Fruit fly (Drosophila melanogaster): ENCODE measurements around the gene robo2.
A peak's percentile ranks its signal among the peaks of the same experiment; 100 is the strongest.

robo2 gene

DNA sequence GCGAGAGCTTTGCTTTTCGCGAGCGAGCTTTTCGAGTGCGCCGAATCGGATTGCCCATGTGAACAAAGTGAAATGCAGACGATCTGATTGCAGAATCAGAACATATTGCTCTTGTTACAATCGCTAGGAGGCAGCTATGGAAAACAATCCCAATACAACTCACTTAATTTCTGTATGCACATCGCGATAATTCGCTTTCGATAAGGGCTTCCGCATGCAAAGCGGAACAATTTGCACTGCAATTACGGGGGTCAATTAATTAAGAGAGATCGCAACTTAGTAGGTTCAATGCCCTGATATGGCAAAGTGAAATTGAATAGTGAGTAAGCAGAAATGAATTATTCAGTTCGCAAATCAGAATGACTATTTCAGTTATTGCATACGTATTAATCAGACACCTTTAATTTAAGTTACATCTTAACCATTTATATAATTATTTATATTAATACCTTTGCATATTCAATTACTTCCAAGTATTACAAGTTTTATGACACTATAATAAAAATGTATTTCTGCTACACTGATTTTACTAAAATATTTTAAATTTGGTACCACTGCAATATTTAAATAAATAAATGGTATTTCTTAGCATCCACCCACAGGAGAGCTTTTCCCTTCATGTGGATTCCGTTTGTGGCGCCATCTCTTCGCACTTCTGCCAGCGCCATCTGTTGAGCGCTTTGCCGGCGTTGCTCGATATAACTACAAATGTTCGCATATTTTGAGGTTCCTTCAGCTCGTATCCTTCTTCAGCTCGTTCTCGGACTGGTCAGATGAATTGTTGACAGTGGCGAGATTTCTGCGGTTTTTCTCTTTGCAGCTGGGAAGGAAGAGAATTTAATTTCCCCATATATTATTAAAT is 58.3 kb downstream of the robo2 start, which contains the start of gene NLaz (continued):
- TF ChIP-seq CG3281 (GFP tag; optimal IDR thresholded peaks at IDR 0.05) (no peak), aop (GFP tag; IDR thresholded peaks at IDR 0.05) (no peak), maf-S (GFP tag; optimal IDR thresholded peaks at IDR 0.05) (peak; percentile 25), CG11247 (GFP tag; IDR thresholded peaks at IDR 0.05) (peak; percentile 90), chif (GFP tag; optimal IDR thresholded peaks at IDR 0.05) (peak in 1 of 2 experiments; percentile 27), gfzf (GFP tag; optimal IDR thresholded peaks at IDR 0.05) (no peak), grn (GFP tag; optimal IDR thresholded peaks at IDR 0.05) (no peak), BtbVII (GFP tag; optimal IDR thresholded peaks at IDR 0.05) (no peak), HLH54F (GFP tag; optimal IDR thresholded peaks at IDR 0.05) (peak; percentile 2), CG5953 (GFP tag; IDR thresholded peaks at IDR 0.05) (0 out of 2 replicates have a peak, but pooled peaks have one; percentile 16), Sry-β (GFP tag; optimal IDR thresholded peaks at IDR 0.05) (no peak), CG9817 (tag; optimal IDR thresholded peaks at IDR 0.05) (peak; percentile 39), sqz (GFP tag; optimal IDR thresholded peaks at IDR 0.05) (no peak), klu (GFP tag; IDR thresholded peaks at IDR 0.05) (no peak), CG30403 (GFP tag; optimal IDR thresholded peaks at IDR 0.05) (peak; percentile 50), Nf-YC (tag; optimal IDR thresholded peaks at IDR 0.05) (no peak), Lhr (GFP tag; optimal IDR thresholded peaks at IDR 0.05) (peak; percentile 31), wdn (GFP tag; IDR thresholded peaks at IDR 0.05) (no peak), Ets65A (GFP tag) (peak; percentile 95), jumu (GFP tag; optimal IDR thresholded peaks at IDR 0.05) (no peak), hkb (optimal IDR thresholded peaks at IDR 0.05) (no peak), hkb (GFP tag; IDR thresholded peaks at IDR 0.05) (no peak), CG13123 (GFP tag; optimal IDR thresholded peaks at IDR 0.05) (no peak), Meics (GFP tag; optimal IDR thresholded peaks at IDR 0.05) (peak; percentile 30), CG5180 (GFP tag; optimal IDR thresholded peaks at IDR 0.05) (no peak), ems (GFP tag; optimal IDR thresholded peaks at IDR 0.05) (peak; percentile 0), nmo (GFP tag; optimal IDR thresholded peaks at IDR 0.05) (peak; percentile 43), Atf3 (GFP tag; optimal IDR thresholded peaks at IDR 0.05) (no peak)

DNA sequence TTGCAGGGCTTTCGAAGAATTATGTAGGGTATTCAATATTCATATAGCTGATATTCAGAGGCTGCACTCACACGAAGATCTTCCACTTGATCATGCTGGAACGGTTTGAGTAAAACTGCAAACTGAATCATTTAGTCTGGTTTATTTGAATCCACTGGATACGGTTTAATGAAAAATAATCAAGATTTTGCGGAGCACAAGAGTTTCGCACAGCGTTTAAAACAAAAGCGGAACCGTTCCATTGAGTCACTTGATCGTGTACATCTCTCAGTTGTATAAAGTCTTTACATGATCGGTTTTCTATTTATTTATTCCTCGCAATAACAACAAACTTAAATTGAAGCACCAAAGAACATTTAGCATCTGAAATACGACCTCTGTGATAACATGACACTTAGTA is 60.6 kb downstream of the robo2 start, which contains the start of gene CG31659:
Gene CG31659, minus strand, starts transcription at position 101 of the 400 bp plus-strand sequence.
- TF ChIP-seq lov (optimal IDR thresholded peaks at IDR 0.05) (no peak), lov (GFP tag; IDR thresholded peaks at IDR 0.05) (no peak), CG2129 (GFP tag; IDR thresholded peaks at IDR 0.05; ENCODE audit: partially characterized antibody) (no peak), run (tag; optimal IDR thresholded peaks at IDR 0.05) (no peak), CG13424 (tag; optimal IDR thresholded peaks at IDR 0.05) (no peak), ham (GFP tag; IDR thresholded peaks at IDR 0.05) (no peak), ac (GFP tag; optimal IDR thresholded peaks at IDR 0.05) (no peak), slou (GFP tag; optimal IDR thresholded peaks at IDR 0.05) (no peak), Ravus (GFP tag; IDR thresholded peaks at IDR 0.05) (no peak), twi (tag; optimal IDR thresholded peaks at IDR 0.05) (no peak), CG10462 (GFP tag; optimal IDR thresholded peaks at IDR 0.05) (no peak)

DNA sequence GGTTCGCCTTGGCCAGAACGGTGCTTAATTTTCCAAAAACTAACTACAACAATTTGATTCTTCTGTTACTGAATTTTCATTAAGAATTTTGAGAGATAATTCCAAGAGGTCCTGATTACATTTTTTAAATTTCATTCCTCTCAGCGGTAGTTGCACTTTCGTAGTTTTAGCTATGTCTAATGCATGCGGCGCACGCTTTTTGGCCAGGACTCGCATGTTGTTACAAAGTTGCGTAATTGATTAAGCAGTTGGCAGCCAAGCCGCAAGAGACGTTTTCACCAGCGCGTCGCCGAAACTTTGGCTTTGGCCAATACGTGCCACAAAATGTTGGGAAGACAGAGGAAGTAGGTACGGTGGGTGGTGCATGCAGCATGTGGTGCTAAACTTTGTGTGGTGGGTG is 64.4 kb downstream of the robo2 start, which contains the start of gene CG5565:
Gene CG5565, minus strand, starts transcription at position 101 of the 400 bp plus-strand sequence.
- TF ChIP-seq Ets65A (GFP tag): peak; percentile 23
- TF ChIP-seq NFAT (GFP tag; IDR thresholded peaks at IDR 0.05): no peak
